Worm (Caenorhabditis elegans): ENCODE results near the gene ZK742.7.

DNA sequence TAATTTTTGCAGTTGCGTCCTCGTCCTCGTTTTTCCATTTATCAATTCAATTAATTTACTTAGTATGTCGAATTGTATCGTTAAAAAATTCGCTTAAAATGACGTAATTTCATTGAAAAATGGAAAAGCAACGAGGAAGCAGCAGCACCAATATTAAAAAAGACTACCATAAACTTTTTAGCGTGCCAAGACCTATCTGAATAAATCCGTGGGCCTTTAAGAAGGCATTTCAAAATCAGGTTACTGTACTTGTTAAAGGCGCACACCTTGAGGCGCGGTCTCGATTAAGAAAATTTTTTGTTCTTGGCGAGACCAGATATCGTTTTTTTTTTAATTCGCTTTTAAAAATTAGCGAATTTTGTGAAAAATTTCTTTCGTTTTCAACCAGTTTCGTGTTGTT is 24.5 kb upstream of the ZK742.7 start:
- TF ChIP-seq bed-2 (GFP tag; IDR thresholded peaks at IDR 0.05), result no peak
- peak; percentile 20 for TF ChIP-seq xnd-1 (tag; optimal IDR thresholded peaks at IDR 0.05)
- no peak for TF ChIP-seq athp-1 (tag; optimal IDR thresholded peaks at IDR 0.05)
- no peak for TF ChIP-seq lin-40 (tag; optimal IDR thresholded peaks at IDR 0.05)
- TF ChIP-seq dox-1 (GFP tag; IDR thresholded peaks at IDR 0.05), result no peak
- no peak for TF ChIP-seq snpc-4 (GFP tag; optimal IDR thresholded peaks at IDR 0.05)
- no peak for TF ChIP-seq snpc-4 (tag; optimal IDR thresholded peaks at IDR 0.05)
- TF ChIP-seq D2030.7 (GFP tag; IDR thresholded peaks at IDR 0.05), result no peak
- no peak for TF ChIP-seq repo-1 (tag; optimal IDR thresholded peaks at IDR 0.05)
- TF ChIP-seq ama-1 (optimal IDR thresholded peaks at IDR 0.05), result no peak
- TF ChIP-seq ama-1 (GFP tag; optimal IDR thresholded peaks at IDR 0.05), result no peak
- no peak for TF ChIP-seq ceh-27 (GFP tag; optimal IDR thresholded peaks at IDR 0.05)
- TF ChIP-seq Y95B8A.8 (GFP tag; IDR thresholded peaks at IDR 0.05), result no peak
- TF ChIP-seq ceh-79 (tag; optimal IDR thresholded peaks at IDR 0.05), result no peak
- TF ChIP-seq let-607 (tag; optimal IDR thresholded peaks at IDR 0.05), result no peak
